Fruit fly (Drosophila melanogaster): ENCODE data around the gene Nup93-1.

DNA sequence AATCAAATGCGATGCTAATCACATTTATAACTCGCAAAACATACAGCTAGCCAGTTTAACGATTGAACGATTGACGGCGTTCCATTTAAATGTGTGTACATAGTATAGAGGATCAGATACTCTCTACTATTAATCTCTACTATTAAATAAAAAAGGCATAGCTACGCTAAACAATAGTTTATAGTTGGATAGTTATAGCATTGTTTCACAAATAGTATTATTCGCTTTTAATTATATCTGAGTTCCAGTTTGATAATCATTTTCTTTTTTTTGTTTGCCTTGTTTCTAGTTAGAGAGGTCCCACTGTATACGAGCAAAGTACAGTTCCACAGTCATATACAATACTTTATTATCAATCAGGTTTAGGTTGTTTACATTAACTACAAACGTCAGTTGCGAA lies 42.9 kb upstream of the Nup93-1 start:
- TF ChIP-seq usp (GFP tag; optimal IDR thresholded peaks at IDR 0.05) (no peak), Dll (optimal IDR thresholded peaks at IDR 0.05) (no peak), CG8478 (optimal IDR thresholded peaks at IDR 0.05) (no peak)

Data from whole organism.